Worm (Caenorhabditis elegans) whole organism, L2 larva: ENCODE measurements around the gene bcat-1.
A peak's percentile ranks its signal among the peaks of the same experiment; 100 is the strongest.

Experiments used
- C34F6.9 ChIP-seq: fragments of 150-350 bp; optimal IDR thresholded peaks from 2 replicates; lab custom pipeline; 2014; ENCODE audit warnings: missing biosample characterization, missing genetic modification characterization
- F13H6.1 ChIP-seq: sonication (generic microtip); optimal IDR thresholded peaks from 2 replicates; lab custom pipeline; 2016; ENCODE audit warnings: missing genetic modification characterization, missing compliant biosample characterization
- R02D3.7 ChIP-seq: fragments of 150-350 bp; optimal IDR thresholded peaks from 2 replicates; lab custom pipeline; 2014; ENCODE audit warnings: missing biosample characterization, missing genetic modification characterization
- Y55F3AM.14 ChIP-seq: fragments of 200-800 bp; sonication (Bioruptor generic); optimal IDR thresholded peaks from 2 replicates; lab custom pipeline; 2018; ENCODE audit warnings: mild to moderate bottlenecking, missing genetic modification characterization, missing compliant biosample characterization
- alr-1 ChIP-seq: fragments of 150-350 bp; optimal IDR thresholded peaks from 2 replicates; lab custom pipeline; 2014; ENCODE audit warnings: missing biosample characterization, missing genetic modification characterization
- blmp-1 ChIP-seq: sonication (generic microtip); optimal IDR thresholded peaks from 2 replicates; lab custom pipeline; 2017; ENCODE audit warnings: missing genetic modification characterization, mild to moderate bottlenecking, missing compliant biosample characterization, antibody characterized with exemption, moderate library complexity; ENCODE audit not compliant: insufficient read depth
- ceh-16 ChIP-seq: fragments of 150-350 bp; optimal IDR thresholded peaks from 2 replicates; lab custom pipeline; 2014; ENCODE audit warnings: missing biosample characterization, missing genetic modification characterization
- ceh-82 ChIP-seq: fragments of 150-350 bp; optimal IDR thresholded peaks from 2 replicates; lab custom pipeline; 2014; ENCODE audit warnings: missing biosample characterization, missing genetic modification characterization
- crh-2 ChIP-seq: sonication (generic microtip); optimal IDR thresholded peaks from 2 replicates; lab custom pipeline; 2017; ENCODE audit warnings: missing biosample characterization, missing genetic modification characterization
- dmd-4 ChIP-seq: sonication (generic microtip); optimal IDR thresholded peaks from 2 replicates; lab custom pipeline; 2017; ENCODE audit warnings: missing biosample characterization, missing genetic modification characterization
- egl-27 ChIP-seq: sonication (generic microtip); optimal IDR thresholded peaks from 3 replicates; lab custom pipeline; 2017; ENCODE audit warnings: missing biosample characterization, missing genetic modification reagents, missing genetic modification characterization
- elt-3 ChIP-seq: sonication (generic microtip); optimal IDR thresholded peaks from 2 replicates; lab custom pipeline; 2017; ENCODE audit warnings: missing biosample characterization, missing genetic modification characterization
- gmeb-1 ChIP-seq: fragments of 150-350 bp; optimal IDR thresholded peaks from 2 replicates; lab custom pipeline; 2014; ENCODE audit warnings: missing biosample characterization, missing genetic modification characterization
- lin-11 ChIP-seq: fragments of 150-350 bp; sonication (generic microtip); optimal IDR thresholded peaks from 2 replicates; lab custom pipeline; 2014; ENCODE audit warnings: missing biosample characterization, missing genetic modification characterization, inconsistent platforms, mixed read lengths
- lin-13 ChIP-seq: fragments of 150-350 bp; optimal IDR thresholded peaks from 2 replicates; lab custom pipeline; 2014; ENCODE audit warnings: missing biosample characterization, missing genetic modification reagents, missing genetic modification characterization
- lin-39 ChIP-seq: fragments of 150-350 bp; optimal IDR thresholded peaks from 2 replicates; lab custom pipeline; 2014; ENCODE audit warnings: missing biosample characterization, missing genetic modification reagents, missing genetic modification characterization
- lsy-2 ChIP-seq, 2 experiments: fragments of 150-350 bp in 1 of 2; sonication (generic microtip) in 1 of 2; optimal IDR thresholded peaks; 2 replicates each; lab custom pipeline; 2014 to 2017; ENCODE audit warnings: missing biosample characterization in 2 of 2, missing genetic modification characterization in 2 of 2
- mab-5 ChIP-seq: fragments of 150-350 bp; optimal IDR thresholded peaks from 2 replicates; lab custom pipeline; 2014; ENCODE audit warnings: missing biosample characterization, missing genetic modification characterization
- mbf-1 ChIP-seq: sonication (generic microtip); optimal IDR thresholded peaks from 2 replicates; lab custom pipeline; 2017; ENCODE audit warnings: missing biosample characterization, missing genetic modification characterization
- mdl-1 ChIP-seq, 2 experiments: fragments of 150-350 bp in 1 of 2; sonication (generic microtip) in 1 of 2; optimal IDR thresholded peaks; 2 replicates each; lab custom pipeline; 2017; ENCODE audit warnings: missing biosample characterization in 2 of 2, missing genetic modification characterization in 2 of 2
- nhr-10 ChIP-seq: sonication (generic microtip); optimal IDR thresholded peaks from 2 replicates; lab custom pipeline; 2017; ENCODE audit warnings: missing biosample characterization, missing genetic modification characterization
- nhr-11 ChIP-seq: fragments of 150-350 bp; optimal IDR thresholded peaks from 2 replicates; lab custom pipeline; 2014; ENCODE audit warnings: missing biosample characterization, missing genetic modification characterization
- nhr-12 ChIP-seq: fragments of 150-350 bp; optimal IDR thresholded peaks from 2 replicates; lab custom pipeline; 2014; ENCODE audit warnings: missing biosample characterization, missing genetic modification characterization
- nhr-129 ChIP-seq: fragments of 150-350 bp; optimal IDR thresholded peaks from 2 replicates; lab custom pipeline; 2014; ENCODE audit warnings: missing biosample characterization, missing genetic modification characterization
- nhr-21 ChIP-seq: fragments of 150-350 bp; optimal IDR thresholded peaks from 2 replicates; lab custom pipeline; 2014; ENCODE audit warnings: missing biosample characterization, missing genetic modification characterization
- nhr-23 ChIP-seq: fragments of 150-350 bp; optimal IDR thresholded peaks from 2 replicates; lab custom pipeline; 2014; ENCODE audit warnings: missing biosample characterization, missing genetic modification reagents, missing genetic modification characterization
- nhr-237 ChIP-seq: fragments of 150-350 bp; optimal IDR thresholded peaks from 2 replicates; lab custom pipeline; 2014; ENCODE audit warnings: missing biosample characterization, missing genetic modification characterization
- nhr-25 ChIP-seq: fragments of 150-350 bp; sonication (generic microtip); optimal IDR thresholded peaks from 3 replicates; lab custom pipeline; 2014; ENCODE audit warnings: missing biosample characterization, missing genetic modification characterization
- nhr-6 ChIP-seq: fragments of 150-350 bp; optimal IDR thresholded peaks from 2 replicates; lab custom pipeline; 2014; ENCODE audit warnings: missing biosample characterization, missing genetic modification characterization
- nhr-77 ChIP-seq: fragments of 150-350 bp; optimal IDR thresholded peaks from 2 replicates; lab custom pipeline; 2014; ENCODE audit warnings: missing biosample characterization, missing genetic modification characterization
- peb-1 ChIP-seq: fragments of 150-350 bp; optimal IDR thresholded peaks from 2 replicates; lab custom pipeline; 2014; ENCODE audit warnings: missing biosample characterization, missing genetic modification characterization
- sem-4 ChIP-seq: fragments of 150-350 bp; optimal IDR thresholded peaks from 2 replicates; lab custom pipeline; 2014; ENCODE audit warnings: missing biosample characterization, missing genetic modification reagents, missing genetic modification characterization
- sma-3 ChIP-seq: sonication (generic microtip); optimal IDR thresholded peaks from 2 replicates; lab custom pipeline; 2016; ENCODE audit warnings: missing genetic modification reagents, missing genetic modification characterization, missing compliant biosample characterization
- sma-9 ChIP-seq, 2 experiments: fragments of 150-350 bp in 1 of 2; sonication (generic microtip) in 1 of 2; optimal IDR thresholded peaks; 2 replicates each; lab custom pipeline; 2014 to 2016; ENCODE audit warnings: missing genetic modification characterization in 2 of 2, mild to moderate bottlenecking in 1 of 2, missing biosample characterization in 1 of 2, missing compliant biosample characterization in 1 of 2, missing genetic modification reagents in 1 of 2, moderate library complexity in 1 of 2
- snpc-4 ChIP-seq: fragments of 150-350 bp; optimal IDR thresholded peaks from 2 replicates; lab custom pipeline; 2014; ENCODE audit warnings: missing biosample characterization, missing genetic modification characterization
- unc-39 ChIP-seq: fragments of 150-350 bp; optimal IDR thresholded peaks from 2 replicates; lab custom pipeline; 2014; ENCODE audit warnings: missing biosample characterization, missing genetic modification characterization
- unc-55 ChIP-seq: fragments of 150-350 bp; sonication (generic microtip); optimal IDR thresholded peaks from 3 replicates; lab custom pipeline; 2014; ENCODE audit warnings: missing biosample characterization, missing genetic modification reagents, missing genetic modification characterization
- unc-62 ChIP-seq: fragments of 150-350 bp; optimal IDR thresholded peaks from 2 replicates; lab custom pipeline; 2014; ENCODE audit warnings: missing biosample characterization, missing genetic modification reagents, missing genetic modification characterization
- ztf-1 ChIP-seq: fragments of 200-800 bp; sonication (Bioruptor generic); conservative IDR thresholded peaks from 2 replicates; pipeline ENCODE4 v1.3.6; 2022; ENCODE audit warnings: missing genetic modification characterization, missing compliant biosample characterization
- ztf-11 ChIP-seq: sonication (generic microtip); optimal IDR thresholded peaks from 2 replicates; lab custom pipeline; 2017; ENCODE audit warnings: missing biosample characterization, missing genetic modification characterization
- ztf-4 ChIP-seq: fragments of 150-350 bp; optimal IDR thresholded peaks from 2 replicates; lab custom pipeline; 2014; ENCODE audit warnings: missing biosample characterization, missing genetic modification characterization

Gene bcat-1

ce11 chrX:12827741-12828408 is 49.4 kb upstream of the bcat-1 start:
- no peak for TF ChIP-seq nhr-77 (tag; lab: Kevin White, UChicago)

DNA sequence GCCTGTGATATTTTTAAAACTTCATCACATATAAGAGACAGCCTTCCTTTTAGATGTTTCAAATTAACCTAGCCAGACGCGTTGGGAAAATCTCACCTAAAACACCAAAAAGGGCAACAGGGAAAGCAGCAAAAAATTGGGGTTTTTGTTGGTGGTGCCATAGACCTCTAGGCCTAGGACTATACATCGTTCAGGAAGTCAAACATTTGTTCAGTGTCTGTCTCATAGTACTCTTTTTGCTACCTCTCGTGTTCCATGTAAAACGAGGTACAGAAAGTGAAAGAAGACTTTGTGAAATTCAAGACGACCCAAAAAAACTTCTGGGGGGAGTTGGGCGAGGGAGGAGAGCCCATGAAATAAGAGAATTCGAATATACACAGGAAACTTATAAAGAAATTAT is 48.2 kb upstream of the bcat-1 start:
- no peak for TF ChIP-seq egl-27 (tag; lab: Kevin White, UChicago)
- TF ChIP-seq unc-55 (GFP tag; lab: Kevin White, UChicago) = no peak
- no peak for TF ChIP-seq unc-39 (tag; lab: Kevin White, UChicago)
- no peak for TF ChIP-seq mbf-1
- TF ChIP-seq nhr-77 (tag; lab: Kevin White, UChicago) = no peak
- TF ChIP-seq sma-9 (GFP tag; optimal IDR thresholded peaks at IDR 0.05; lab: Kevin White, UChicago) = no peak
- no peak for TF ChIP-seq sma-9 (tag; optimal IDR thresholded peaks at IDR 0.05; lab: Kevin White, UChicago)
- TF ChIP-seq mab-5 (tag; lab: Kevin White, UChicago) = no peak
- no peak for TF ChIP-seq nhr-21 (tag; lab: Kevin White, UChicago)
- no peak for TF ChIP-seq ceh-16 (tag; lab: Kevin White, UChicago)
- TF ChIP-seq F13H6.1 (tag; lab: Kevin White, UChicago) = no peak
- no peak for TF ChIP-seq gmeb-1 (tag; lab: Kevin White, UChicago)
- no peak for TF ChIP-seq elt-3 (tag; lab: Kevin White, UChicago)
- TF ChIP-seq ceh-82 (tag; lab: Kevin White, UChicago) = no peak
- TF ChIP-seq nhr-237 (tag; lab: Kevin White, UChicago) = no peak

DNA sequence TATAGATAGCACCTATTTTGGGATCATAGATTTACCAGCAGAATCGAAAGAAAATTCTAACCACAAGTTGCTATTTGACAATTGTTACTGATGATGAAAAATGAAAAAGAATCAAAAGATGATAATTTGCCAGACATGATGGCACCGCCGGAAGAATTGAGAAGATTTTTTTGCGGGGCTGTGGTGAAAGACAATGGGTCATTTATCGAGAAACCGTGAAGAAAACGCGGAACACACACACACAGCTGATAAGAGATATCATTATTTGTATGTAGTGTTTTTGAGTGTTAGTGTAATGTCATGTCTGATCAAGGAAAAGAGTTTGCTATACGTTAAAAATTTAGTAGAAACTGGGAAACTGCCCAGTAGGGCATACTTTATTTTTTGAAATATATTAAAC is 42.4 kb upstream of the bcat-1 start:
- TF ChIP-seq nhr-129 (tag; lab: Kevin White, UChicago) (no peak), sma-3 (GFP tag; lab: Kevin White, UChicago) (peak; percentile 97), ztf-4 (tag; lab: Kevin White, UChicago) (no peak), nhr-11 (tag; lab: Kevin White, UChicago) (no peak), nhr-21 (tag; lab: Kevin White, UChicago) (peak; percentile 43), sma-9 (GFP tag; optimal IDR thresholded peaks at IDR 0.05; lab: Kevin White, UChicago) (peak; percentile 90), sma-9 (tag; optimal IDR thresholded peaks at IDR 0.05; lab: Kevin White, UChicago) (no peak)

ce11 chrX:12843011-12843410 is 34.3 kb upstream of the bcat-1 start, which contains the start of gene C52G5.2:
C52G5.2 (plus strand) TSS chrX:12843311.
- TF ChIP-seq lin-13 (GFP tag; lab: Kevin White, UChicago) (no peak), nhr-12 (tag; lab: Kevin White, UChicago) (no peak), Y55F3AM.14 (no peak), nhr-237 (tag; lab: Kevin White, UChicago) (no peak), lsy-2 (tag; optimal IDR thresholded peaks at IDR 0.05; lab: Kevin White, UChicago) (no peak)

DNA sequence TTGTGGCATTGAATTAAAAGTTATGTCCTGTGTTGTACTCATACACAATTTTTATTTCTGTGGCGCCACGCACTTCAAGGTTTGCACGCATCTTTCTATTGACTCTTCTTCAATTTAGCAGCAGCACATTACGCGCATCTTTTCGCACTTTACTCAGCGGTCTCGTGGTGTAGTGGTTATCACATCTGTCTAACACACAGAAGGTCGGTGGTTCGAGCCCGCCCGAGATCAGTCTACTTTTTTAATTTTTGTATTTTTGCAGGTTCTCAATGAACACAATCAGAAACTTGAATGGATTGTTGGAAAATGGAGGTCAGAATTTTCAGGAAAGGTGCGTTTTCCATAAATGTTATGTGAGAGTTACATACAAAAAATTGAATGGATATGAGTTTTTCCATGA is 33.8 kb upstream of the bcat-1 start:
- TF ChIP-seq elt-3 (tag; lab: Kevin White, UChicago) (no peak), ztf-11 (tag; lab: Kevin White, UChicago) (no peak), blmp-1 (tag; lab: Kevin White, UChicago) (no peak), unc-55 (GFP tag; lab: Kevin White, UChicago) (no peak), sma-3 (GFP tag; lab: Kevin White, UChicago) (peak; percentile 45), dmd-4 (tag; lab: Kevin White, UChicago) (no peak), lin-13 (GFP tag; lab: Kevin White, UChicago) (no peak), ceh-16 (tag; lab: Kevin White, UChicago) (no peak), nhr-10 (tag; lab: Kevin White, UChicago) (no peak), gmeb-1 (tag; lab: Kevin White, UChicago) (peak; percentile 48), lin-39 (tag; lab: Kevin White, UChicago) (no peak), crh-2 (tag; lab: Kevin White, UChicago) (peak; percentile 20), nhr-6 (tag; lab: Kevin White, UChicago) (no peak), unc-62 (GFP tag; lab: Kevin White, UChicago) (no peak), nhr-12 (tag; lab: Kevin White, UChicago) (no peak), nhr-23 (no peak), ztf-4 (tag; lab: Kevin White, UChicago) (no peak), snpc-4 (tag; lab: Kevin White, UChicago) (no peak), nhr-25 (peak; percentile 45), R02D3.7 (no peak), nhr-21 (tag; lab: Kevin White, UChicago) (peak; percentile 8), ztf-1 (GFP tag; lab: Robert Waterston, UW) (no peak), lsy-2 (tag; optimal IDR thresholded peaks at IDR 0.05; lab: Kevin White, UChicago) (peak; percentile 2 to 41), mab-5 (tag; lab: Kevin White, UChicago) (no peak), alr-1 (no peak), ceh-82 (tag; lab: Kevin White, UChicago) (no peak), sem-4 (tag; lab: Kevin White, UChicago) (no peak), C34F6.9 (tag; lab: Kevin White, UChicago) (peak; percentile 22), peb-1 (tag; lab: Kevin White, UChicago) (no peak), lin-11 (tag; lab: Kevin White, UChicago) (no peak), mdl-1 (tag; optimal IDR thresholded peaks at IDR 0.05; lab: Kevin White, UChicago) (peak in 1 of 2 experiments; percentile 9), unc-39 (tag; lab: Kevin White, UChicago) (no peak), egl-27 (tag; lab: Kevin White, UChicago) (no peak), Y55F3AM.14 (no peak)
